Worm (Caenorhabditis elegans) whole organism, young adult: Measurements from ENCODE around the gene vps-16.
A peak's percentile ranks its signal among the peaks of the same experiment; 100 is the strongest.

ENCODE experiments used
- attf-5 ChIP-seq: fragments of 200-800 bp; sonication (Bioruptor generic); optimal IDR thresholded peaks from 2 replicates; lab custom pipeline; 2018; ENCODE audit warnings: mild to moderate bottlenecking, missing genetic modification characterization, missing compliant biosample characterization
- bed-2 ChIP-seq: fragments of 200-800 bp; sonication (Bioruptor generic); IDR thresholded peaks from 2 replicates; pipeline ENCODE4 v1.3.6; 2022; ENCODE audit warnings: missing genetic modification reagents, missing genetic modification characterization, missing compliant biosample characterization
- ceh-27 ChIP-seq: fragments of 200-800 bp; sonication (Bioruptor generic); optimal IDR thresholded peaks from 2 replicates; lab custom pipeline; 2018; ENCODE audit warnings: mild to moderate bottlenecking, missing genetic modification characterization, moderate library complexity, missing compliant biosample characterization
- hlh-12 ChIP-seq: sonication (generic microtip); optimal IDR thresholded peaks from 2 replicates; lab custom pipeline; 2016; ENCODE audit warnings: missing genetic modification characterization, missing compliant biosample characterization
- lin-35 ChIP-seq, 3 experiments: fragments of 150-350 bp in 2 of 3; sonication (generic microtip) in 1 of 3; optimal IDR thresholded peaks; 2 replicates each; lab custom pipeline; 2014 to 2018; ENCODE audit warnings: missing biosample characterization in 3 of 3, missing genetic modification characterization in 3 of 3, missing genetic modification reagents in 3 of 3
- madf-10 ChIP-seq: sonication (generic microtip); optimal IDR thresholded peaks from 2 replicates; lab custom pipeline; 2016; ENCODE audit warnings: mild to moderate bottlenecking, missing genetic modification characterization, missing compliant biosample characterization
- mxl-1 ChIP-seq: sonication (generic microtip); optimal IDR thresholded peaks from 2 replicates; lab custom pipeline; 2016; ENCODE audit warnings: missing genetic modification characterization, missing compliant biosample characterization
- pha-4 ChIP-seq: fragments of 150-350 bp; sonication (generic microtip); optimal IDR thresholded peaks from 2 replicates; lab custom pipeline; 2014; ENCODE audit warnings: missing biosample characterization, missing genetic modification reagents, missing genetic modification characterization
- snpc-3.4 ChIP-seq: sonication (generic microtip); optimal IDR thresholded peaks from 2 replicates; lab custom pipeline; 2017; ENCODE audit warnings: missing genetic modification characterization, mild to moderate bottlenecking, missing compliant biosample characterization, antibody characterized with exemption, moderate library complexity, missing genotype, missing genetic modification reagents

DNA sequence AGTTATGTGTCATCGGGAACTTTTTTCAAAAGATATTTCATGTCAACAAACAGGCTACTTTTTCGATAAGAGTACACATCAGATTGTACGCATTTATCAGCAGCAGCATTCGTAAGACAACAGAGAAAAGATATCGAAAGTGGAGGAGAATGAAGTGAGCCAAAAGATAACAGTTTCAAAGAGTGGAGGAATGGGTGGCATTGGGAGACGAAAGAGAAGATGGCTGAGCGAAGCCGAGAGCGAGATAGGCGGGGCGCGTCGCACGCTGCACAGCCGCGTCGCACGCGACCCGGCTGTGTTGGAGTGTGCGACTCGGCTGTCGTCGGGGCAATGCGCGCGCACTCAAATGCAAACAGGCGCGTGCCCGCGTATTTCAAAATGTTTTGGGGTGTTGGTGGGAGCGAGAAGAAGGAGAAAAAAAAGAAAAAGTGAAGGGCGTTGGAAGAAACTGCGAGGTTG is 31.1 kb downstream of the vps-16 start:
- no peak for TF ChIP-seq snpc-3.4
- peak; percentile 95 for TF ChIP-seq attf-5 (GFP tag; lab: Kevin White, UChicago)
- TF ChIP-seq bed-2 (GFP tag; lab: Robert Waterston, UW): no peak
- TF ChIP-seq ceh-27: peak; percentile 90
- TF ChIP-seq hlh-12 (tag; lab: Kevin White, UChicago): no peak
- TF ChIP-seq pha-4 (tag; lab: Kevin White, UChicago): peak; percentile 23
- TF ChIP-seq madf-10 (tag; lab: Kevin White, UChicago): no peak
- peak in 1 of 3 experiments; percentile 79 for TF ChIP-seq lin-35 (GFP tag; optimal IDR thresholded peaks at IDR 0.05; lab: Kevin White, UChicago)
- no peak for TF ChIP-seq mxl-1 (tag; lab: Kevin White, UChicago)
